Fruit fly (Drosophila melanogaster) whole organism, prepupa: ENCODE measurements around the gene CG17292.

Source experiments
- Blimp-1 ChIP-seq: fragments of 200-800 bp; sonication (Bioruptor generic); optimal IDR thresholded peaks from 3 replicates; lab custom pipeline; 2017; ENCODE audit warnings: missing biosample characterization, missing genetic modification characterization, mild to moderate bottlenecking, moderate library complexity, missing genetic modification reagents
- CG10631 ChIP-seq: fragments of 200-800 bp; sonication (Bioruptor generic); optimal IDR thresholded peaks from 2 replicates; lab custom pipeline; 2016; ENCODE audit warnings: missing biosample characterization, missing genetic modification characterization
- CG10669 ChIP-seq: fragments of 200-800 bp; sonication (Bioruptor generic); optimal IDR thresholded peaks from 3 replicates; lab custom pipeline; 2018; ENCODE audit warnings: missing biosample characterization, mild to moderate bottlenecking, missing genetic modification characterization, moderate library complexity
- CG11762 ChIP-seq: fragments of 200-800 bp; sonication (Bioruptor generic); optimal IDR thresholded peaks from 3 replicates; lab custom pipeline; 2016; ENCODE audit warnings: missing biosample characterization, missing genetic modification characterization; ENCODE audit not compliant: insufficient read depth
- CG11902 ChIP-seq: fragments of 200-800 bp; sonication (Bioruptor generic); optimal IDR thresholded peaks from 3 replicates; lab custom pipeline; 2016; ENCODE audit warnings: missing biosample characterization, missing genetic modification characterization
- CG15336 ChIP-seq: fragments of 200-800 bp; sonication (Bioruptor generic); IDR thresholded peaks from 2 replicates; pipeline ENCODE4 v1.3.6; 2022; ENCODE audit warnings: missing biosample characterization, missing genetic modification characterization
- CG1621 ChIP-seq: fragments of 200-800 bp; sonication (Bioruptor generic); optimal IDR thresholded peaks from 3 replicates; lab custom pipeline; 2018; ENCODE audit warnings: missing biosample characterization, mild to moderate bottlenecking, missing genetic modification characterization
- CG3032 ChIP-seq: fragments of 200-800 bp; optimal IDR thresholded peaks from 2 replicates; lab custom pipeline; 2019; ENCODE audit warnings: missing biosample characterization, mild to moderate bottlenecking, missing genetic modification characterization, moderate library complexity
- CG31627 ChIP-seq: fragments of 200-800 bp; sonication (Bioruptor generic); optimal IDR thresholded peaks from 3 replicates; lab custom pipeline; 2016; ENCODE audit warnings: missing biosample characterization, missing genetic modification characterization
- CG32006 ChIP-seq: fragments of 200-800 bp; sonication (Bioruptor generic); optimal IDR thresholded peaks from 3 replicates; lab custom pipeline; 2017; ENCODE audit warnings: missing biosample characterization, mild to moderate bottlenecking, missing genetic modification characterization
- CG34406 ChIP-seq: fragments of 200-800 bp; sonication (Bioruptor generic); optimal IDR thresholded peaks from 3 replicates; lab custom pipeline; 2016; ENCODE audit warnings: missing biosample characterization, missing genetic modification characterization
- CG3919 ChIP-seq: fragments of 200-800 bp; sonication (Bioruptor generic); optimal IDR thresholded peaks from 3 replicates; lab custom pipeline; 2016; ENCODE audit warnings: missing biosample characterization, missing genetic modification characterization
- CG4318 ChIP-seq: fragments of 200-800 bp; sonication (Bioruptor generic); optimal IDR thresholded peaks from 3 replicates; lab custom pipeline; 2017; ENCODE audit warnings: missing biosample characterization, mild to moderate bottlenecking, missing genetic modification characterization
- CG6163 ChIP-seq: fragments of 200-800 bp; sonication (Bioruptor generic); IDR thresholded peaks from 3 replicates; pipeline ENCODE4 v1.3.6; 2022; ENCODE audit warnings: missing biosample characterization, missing genetic modification characterization
- CG6276 ChIP-seq: fragments of 200-800 bp; sonication (Bioruptor generic); optimal IDR thresholded peaks from 2 replicates; lab custom pipeline; 2017; ENCODE audit warnings: missing biosample characterization, mild to moderate bottlenecking, missing genetic modification characterization
- CG6792 ChIP-seq: fragments of 200-800 bp; sonication (Bioruptor generic); optimal IDR thresholded peaks from 3 replicates; lab custom pipeline; 2016; ENCODE audit warnings: missing biosample characterization, missing genetic modification characterization
- CG6808 ChIP-seq: fragments of 200-800 bp; sonication (Bioruptor generic); optimal IDR thresholded peaks from 3 replicates; lab custom pipeline; 2017; ENCODE audit warnings: missing biosample characterization, missing genetic modification characterization, mild to moderate bottlenecking, moderate library complexity, missing genetic modification reagents
- CG6854 ChIP-seq: fragments of 200-800 bp; sonication (Bioruptor generic); optimal IDR thresholded peaks from 2 replicates; lab custom pipeline; 2017; ENCODE audit warnings: missing biosample characterization, mild to moderate bottlenecking, missing genetic modification characterization
- CG8119 ChIP-seq: fragments of 200-800 bp; sonication (Bioruptor generic); IDR thresholded peaks from 3 replicates; pipeline ENCODE4 v1.3.6; 2022; ENCODE audit warnings: missing biosample characterization, missing genetic modification characterization
- CG8632 ChIP-seq: fragments of 200-800 bp; sonication (Bioruptor generic); optimal IDR thresholded peaks from 3 replicates; lab custom pipeline; 2016; ENCODE audit warnings: missing biosample characterization, missing genetic modification characterization
- CG9139 ChIP-seq: fragments of 200-800 bp; sonication (Bioruptor generic); optimal IDR thresholded peaks from 3 replicates; lab custom pipeline; 2017; ENCODE audit warnings: missing biosample characterization, mild to moderate bottlenecking, missing genetic modification characterization
- Eip75B ChIP-seq: fragments of 200-800 bp; sonication (Bioruptor generic); optimal IDR thresholded peaks from 3 replicates; lab custom pipeline; 2016; ENCODE audit warnings: missing biosample characterization, missing genetic modification characterization
- Ets21C ChIP-seq: fragments of 200-800 bp; sonication (Bioruptor generic); optimal IDR thresholded peaks from 3 replicates; lab custom pipeline; 2016; ENCODE audit warnings: missing biosample characterization, missing genetic modification characterization
- Ets96B ChIP-seq: fragments of 200-800 bp; optimal IDR thresholded peaks from 2 replicates; lab custom pipeline; 2019; ENCODE audit warnings: missing biosample characterization, mild to moderate bottlenecking, missing genetic modification characterization, moderate library complexity
- Gug ChIP-seq: fragments of 200-800 bp; sonication (Bioruptor generic); IDR thresholded peaks from 2 replicates; pipeline ENCODE4 v1.3.6; 2022; ENCODE audit warnings: missing biosample characterization, missing genetic modification characterization
- Hr38 ChIP-seq: sonication (Bioruptor generic); optimal IDR thresholded peaks from 2 replicates; lab custom pipeline; 2016; ENCODE audit warnings: missing biosample characterization, missing genetic modification characterization
- Hr39 ChIP-seq: fragments of 200-800 bp; sonication (Bioruptor generic); optimal IDR thresholded peaks from 2 replicates; lab custom pipeline; 2016; ENCODE audit warnings: missing biosample characterization, missing genetic modification characterization
- Hr4 ChIP-seq: fragments of 200-800 bp; sonication (Bioruptor generic); optimal IDR thresholded peaks from 3 replicates; lab custom pipeline; 2016; ENCODE audit warnings: missing biosample characterization, missing genetic modification characterization
- Lpt ChIP-seq: fragments of 200-800 bp; sonication (Bioruptor generic); optimal IDR thresholded peaks from 3 replicates; lab custom pipeline; 2016; ENCODE audit warnings: missing biosample characterization, missing genetic modification characterization
- OdsH ChIP-seq: fragments of 200-800 bp; sonication (Bioruptor generic); optimal IDR thresholded peaks from 3 replicates; lab custom pipeline; 2016; ENCODE audit warnings: missing biosample characterization, missing genetic modification characterization
- Smox ChIP-seq: fragments of 200-800 bp; sonication (Bioruptor generic); optimal IDR thresholded peaks from 3 replicates; lab custom pipeline; 2016; ENCODE audit warnings: missing biosample characterization, missing genetic modification characterization
- Sox102F ChIP-seq: fragments of 200-800 bp; sonication (Bioruptor generic); optimal IDR thresholded peaks from 2 replicates; lab custom pipeline; 2016; ENCODE audit warnings: missing biosample characterization, mild to moderate bottlenecking, missing genetic modification characterization
- Sox14 ChIP-seq: fragments of 200-800 bp; sonication (Bioruptor generic); optimal IDR thresholded peaks from 3 replicates; lab custom pipeline; 2016; ENCODE audit warnings: missing biosample characterization, missing genetic modification characterization
- achi ChIP-seq: fragments of 200-800 bp; sonication (Bioruptor generic); optimal IDR thresholded peaks from 3 replicates; lab custom pipeline; 2016; ENCODE audit warnings: missing biosample characterization, missing genetic modification characterization
- acj6 ChIP-seq: fragments of 200-800 bp; sonication (Bioruptor generic); optimal IDR thresholded peaks from 3 replicates; lab custom pipeline; 2016; ENCODE audit warnings: missing biosample characterization, missing genetic modification characterization
- cyc ChIP-seq: fragments of 200-800 bp; sonication (Bioruptor generic); optimal IDR thresholded peaks from 3 replicates; lab custom pipeline; 2016; ENCODE audit warnings: missing biosample characterization, missing genetic modification characterization
- dac ChIP-seq: fragments of 200-800 bp; sonication (Bioruptor generic); optimal IDR thresholded peaks from 2 replicates; lab custom pipeline; 2017; ENCODE audit warnings: missing biosample characterization, mild to moderate bottlenecking, missing genetic modification characterization
- eg ChIP-seq: fragments of 200-800 bp; sonication (Bioruptor generic); IDR thresholded peaks from 3 replicates; pipeline ENCODE4 v1.3.6; 2022; ENCODE audit warnings: missing biosample characterization, missing genetic modification characterization
- esn ChIP-seq: fragments of 200-800 bp; sonication (Bioruptor generic); optimal IDR thresholded peaks from 2 replicates; lab custom pipeline; 2016; ENCODE audit warnings: missing biosample characterization, mild to moderate bottlenecking, missing genetic modification characterization, moderate library complexity
- fd85E ChIP-seq: fragments of 200-800 bp; sonication (Bioruptor generic); optimal IDR thresholded peaks from 3 replicates; lab custom pipeline; 2016; ENCODE audit warnings: missing biosample characterization, missing genetic modification characterization
- fkh ChIP-seq: fragments of 200-800 bp; sonication (Bioruptor generic); optimal IDR thresholded peaks from 3 replicates; lab custom pipeline; 2017; ENCODE audit warnings: missing biosample characterization, mild to moderate bottlenecking, missing genetic modification characterization, moderate library complexity
- lz ChIP-seq: fragments of 200-800 bp; sonication (Bioruptor generic); optimal IDR thresholded peaks from 3 replicates; lab custom pipeline; 2016; ENCODE audit warnings: missing biosample characterization, missing genetic modification characterization
- net ChIP-seq: fragments of 200-800 bp; sonication (Bioruptor generic); optimal IDR thresholded peaks from 3 replicates; lab custom pipeline; 2016; ENCODE audit warnings: missing biosample characterization, missing genetic modification characterization
- pdm3 ChIP-seq: fragments of 200-800 bp; sonication (Bioruptor generic); optimal IDR thresholded peaks from 3 replicates; lab custom pipeline; 2016; ENCODE audit warnings: missing biosample characterization, missing genetic modification characterization
- salr ChIP-seq, 2 experiments: fragments of 200-800 bp; sonication (Bioruptor generic); optimal IDR thresholded peaks; 3 replicates each; lab custom pipeline; 2016 to 2018; ENCODE audit warnings: missing biosample characterization in 2 of 2, missing genetic modification characterization in 2 of 2, mild to moderate bottlenecking in 1 of 2
- spab ChIP-seq: fragments of 200-800 bp; sonication (Bioruptor generic); optimal IDR thresholded peaks from 2 replicates; lab custom pipeline; 2017; ENCODE audit warnings: missing biosample characterization, mild to moderate bottlenecking, missing genetic modification characterization, missing genetic modification reagents
- ss ChIP-seq, 2 experiments: fragments of 200-800 bp; sonication (Bioruptor generic); optimal IDR thresholded peaks; 2 replicates in 1 of 2; 3 replicates in 1 of 2; lab custom pipeline; 2017 to 2018; ENCODE audit warnings: mild to moderate bottlenecking in 2 of 2, missing biosample characterization in 2 of 2, missing genetic modification characterization in 2 of 2, moderate library complexity in 1 of 2
- svp ChIP-seq: fragments of 200-800 bp; sonication (Bioruptor generic); peaks from one replicate; lab custom pipeline; 2016; ENCODE audit warnings: missing biosample characterization, missing genetic modification characterization
- topi ChIP-seq: fragments of 200-800 bp; sonication (Bioruptor generic); optimal IDR thresholded peaks from 3 replicates; lab custom pipeline; 2016; ENCODE audit warnings: missing biosample characterization, missing genetic modification characterization
- vri ChIP-seq: fragments of 200-800 bp; sonication (Bioruptor generic); optimal IDR thresholded peaks from 3 replicates; lab custom pipeline; 2016; ENCODE audit warnings: missing biosample characterization, mild to moderate bottlenecking, missing genetic modification characterization

CG17292 gene

dm6 chr2L:8414887-8415883 lies 44.9 kb downstream of the CG17292 start, which contains the start of the genes CG13398 and Akap200:
TSS of gene CG13398 (minus strand) at chr2L:8415256.
TSS of gene Akap200 (plus strand) at chr2L:8415690.
- TF ChIP-seq topi (GFP tag; lab: Kevin White, UChicago) (peak; percentile 24), CG3919 (GFP tag; lab: Kevin White, UChicago) (peak; percentile 18), svp (peak; percentile 84), vri (GFP tag; lab: Kevin White, UChicago) (peak; percentile 58), CG9139 (GFP tag; lab: Kevin White, UChicago) (no peak), dac (GFP tag; lab: Kevin White, UChicago) (no peak), CG4318 (GFP tag; lab: Kevin White, UChicago) (no peak), CG6854 (GFP tag; lab: Kevin White, UChicago) (peak; percentile 41), CG34406 (GFP tag; lab: Kevin White, UChicago) (peak; percentile 53), fd85E (GFP tag; lab: Kevin White, UChicago) (no peak), CG31627 (GFP tag; lab: Kevin White, UChicago) (peak; percentile 47), Sox102F (GFP tag; lab: Kevin White, UChicago) (peak; percentile 35), Hr4 (GFP tag; lab: Kevin White, UChicago) (peak; percentile 48), CG6276 (GFP tag; lab: Kevin White, UChicago) (no peak), achi (GFP tag; lab: Kevin White, UChicago) (peak; percentile 52), Blimp-1 (GFP tag; lab: Kevin White, UChicago) (no peak), CG11902 (GFP tag; lab: Kevin White, UChicago) (no peak), Hr39 (GFP tag; lab: Kevin White, UChicago) (no peak), CG8632 (GFP tag; lab: Kevin White, UChicago) (peak; percentile 34), Ets96B (tag; lab: Kevin White, UChicago) (peak; percentile 25), lz (GFP tag; lab: Kevin White, UChicago) (peak; percentile 22), Ets21C (peak; percentile 12), Eip75B (GFP tag; lab: Kevin White, UChicago) (peak; percentile 30), CG8119 (GFP tag; lab: Robert Waterston, UW) (peak; percentile 55; the same call in 1 of the 3 replicates), net (GFP tag; lab: Kevin White, UChicago) (peak; percentile 46), fkh (GFP tag; lab: Kevin White, UChicago) (peak; percentile 78), acj6 (GFP tag; lab: Kevin White, UChicago) (no peak), Hr38 (no peak), CG6792 (GFP tag; lab: Kevin White, UChicago) (peak; percentile 7), Lpt (GFP tag; lab: Kevin White, UChicago) (no peak), CG3032 (tag; lab: Kevin White, UChicago) (peak; percentile 48), cyc (GFP tag; lab: Kevin White, UChicago) (peak; percentile 27), esn (GFP tag; lab: Kevin White, UChicago) (peak; percentile 71), spab (GFP tag; lab: Kevin White, UChicago) (no peak), CG6808 (GFP tag; lab: Kevin White, UChicago) (peak; percentile 39), pdm3 (GFP tag; lab: Kevin White, UChicago) (no peak), CG11762 (GFP tag; lab: Kevin White, UChicago) (no peak), CG32006 (no peak), CG15336 (GFP tag; lab: Robert Waterston, UW) (no peak; the same call in 1 of the 2 replicates), Sox14 (GFP tag; lab: Kevin White, UChicago) (no peak), Smox (no peak), salr (GFP tag; optimal IDR thresholded peaks at IDR 0.05; lab: Kevin White, UChicago) (no peak), Gug (GFP tag; lab: Robert Waterston, UW) (no peak), eg (GFP tag; lab: Robert Waterston, UW) (no peak), ss (GFP tag; optimal IDR thresholded peaks at IDR 0.05; lab: Kevin White, UChicago) (peak; percentile 6 to 45), CG1621 (tag; lab: Kevin White, UChicago) (no peak), CG10631 (GFP tag; lab: Kevin White, UChicago) (peak; percentile 64), OdsH (GFP tag; lab: Kevin White, UChicago) (no peak), CG10669 (no peak), CG6163 (GFP tag; lab: Robert Waterston, UW) (peak; percentile 68; the same call in 1 of the 3 replicates)
